Worm (Caenorhabditis elegans) whole organism, L1 larva: ENCODE results near the gene Y47D3A.13.

ENCODE experiments used
- aly-2 ChIP-seq: fragments of 150-350 bp; optimal IDR thresholded peaks from 2 replicates; lab custom pipeline; 2014; ENCODE audit warnings: missing biosample characterization, missing genetic modification characterization
- ama-1 ChIP-seq: fragments of 150-350 bp; optimal IDR thresholded peaks from 2 replicates; lab custom pipeline; 2014
- isw-1 ChIP-seq: fragments of 200-800 bp; sonication (Bioruptor generic); IDR thresholded peaks from 2 replicates; pipeline ENCODE4 v1.3.6; 2022; ENCODE audit warnings: missing genetic modification characterization, missing compliant biosample characterization
- jun-1 ChIP-seq: fragments of 150-350 bp; optimal IDR thresholded peaks from 2 replicates; lab custom pipeline; 2014; ENCODE audit warnings: missing biosample characterization, missing genetic modification reagents, missing genetic modification characterization
- lin-35 ChIP-seq, 2 experiments: fragments of 150-350 bp; optimal IDR thresholded peaks; 2 replicates each; lab custom pipeline; 2014; ENCODE audit warnings: missing biosample characterization in 2 of 2, missing genetic modification characterization in 2 of 2, missing genetic modification reagents in 2 of 2
- lir-3 ChIP-seq: sonication (generic microtip); optimal IDR thresholded peaks from 2 replicates; lab custom pipeline; 2016; ENCODE audit warnings: mild to moderate bottlenecking, missing genetic modification characterization, moderate library complexity, missing compliant biosample characterization; ENCODE audit not compliant: poor library complexity
- nhr-12 ChIP-seq: sonication (generic microtip); optimal IDR thresholded peaks from 2 replicates; lab custom pipeline; 2017; ENCODE audit warnings: missing biosample characterization, missing genetic modification characterization
- nhr-76 ChIP-seq: sonication (generic microtip); optimal IDR thresholded peaks from 2 replicates; lab custom pipeline; 2017; ENCODE audit warnings: missing biosample characterization, missing genetic modification characterization
- nhr-77 ChIP-seq: fragments of 150-350 bp; optimal IDR thresholded peaks from 2 replicates; lab custom pipeline; 2014; ENCODE audit warnings: missing biosample characterization, missing genetic modification characterization
- pqm-1 ChIP-seq: sonication (generic microtip); optimal IDR thresholded peaks from 3 replicates; lab custom pipeline; 2017; ENCODE audit warnings: missing biosample characterization, missing genetic modification characterization
- snpc-4 ChIP-seq: fragments of 150-350 bp; optimal IDR thresholded peaks from 2 replicates; lab custom pipeline; 2014; ENCODE audit warnings: missing biosample characterization, missing genetic modification characterization
- unc-62 ChIP-seq: fragments of 150-350 bp; optimal IDR thresholded peaks from 2 replicates; lab custom pipeline; 2014; ENCODE audit warnings: missing biosample characterization, missing genetic modification reagents, missing genetic modification characterization

ce11 chrIII:11200879-11201518 lies 22.9 kb downstream of the Y47D3A.13 start:
- TF ChIP-seq snpc-4 (tag; lab: Kevin White, UChicago) (no peak), unc-62 (no peak), jun-1 (tag; lab: Kevin White, UChicago) (no peak), lin-35 (GFP tag; optimal IDR thresholded peaks at IDR 0.05; lab: Kevin White, UChicago) (no peak), pqm-1 (tag; lab: Kevin White, UChicago) (no peak), aly-2 (tag; lab: Kevin White, UChicago) (no peak), ama-1 (lab: Kevin White, UChicago) (no peak), nhr-77 (tag; lab: Kevin White, UChicago) (no peak), nhr-76 (no peak), nhr-12 (tag; lab: Kevin White, UChicago) (no peak), isw-1 (GFP tag; lab: Robert Waterston, UW) (no peak), lir-3 (tag; lab: Kevin White, UChicago) (no peak)
